Fruit fly (Drosophila melanogaster): Measurements from ENCODE around the gene nkd.

nkd gene

dm6 chr3L:19000413-19000812 is 44.8 kb downstream of the nkd start, which contains the start of gene CG3808 (continued):
- TF ChIP-seq jumu (GFP tag; optimal IDR thresholded peaks at IDR 0.05) (peak; percentile 67), HLHmδ (GFP tag; optimal IDR thresholded peaks at IDR 0.05) (no peak), CG10654 (GFP tag; optimal IDR thresholded peaks at IDR 0.05) (no peak), chif (GFP tag; optimal IDR thresholded peaks at IDR 0.05) (peak in 1 of 2 experiments; percentile 6), bbx (GFP tag; IDR thresholded peaks at IDR 0.05; ENCODE audit: partially characterized antibody) (peak; percentile 6; the same call in 1 of the 2 replicates), Eip74EF (GFP tag; optimal IDR thresholded peaks at IDR 0.05) (no peak), CG9797 (GFP tag; optimal IDR thresholded peaks at IDR 0.05) (peak; percentile 75), CG8924 (tag; optimal IDR thresholded peaks at IDR 0.05) (no peak), CG10366 (GFP tag; IDR thresholded peaks at IDR 0.05) (no peak), cwo (GFP tag; optimal IDR thresholded peaks at IDR 0.05) (peak; percentile 86), Ets65A (GFP tag) (peak; percentile 91), pnt (GFP tag; optimal IDR thresholded peaks at IDR 0.05) (peak; percentile 11), NfI (GFP tag; optimal IDR thresholded peaks at IDR 0.05) (peak; percentile 1), CG13424 (tag; optimal IDR thresholded peaks at IDR 0.05) (peak; percentile 28), insv (GFP tag; optimal IDR thresholded peaks at IDR 0.05) (peak in 1 of 2 experiments; percentile 47), CG10274 (GFP tag; optimal IDR thresholded peaks at IDR 0.05) (no peak), CG15269 (tag; optimal IDR thresholded peaks at IDR 0.05) (no peak), Med (GFP tag) (peak; percentile 90), bab2 (GFP tag; optimal IDR thresholded peaks at IDR 0.05) (no peak), tgo (GFP tag; IDR thresholded peaks at IDR 0.05) (peak; percentile 21; the same call in 1 of the 3 replicates), CG4617 (GFP tag; optimal IDR thresholded peaks at IDR 0.05; ENCODE audit: borderline replicate concordance) (peak; percentile 32), ci (GFP tag; IDR thresholded peaks at IDR 0.05) (0 out of 3 replicates have a peak, but pooled peaks have one; percentile 9), CG4854 (GFP tag; optimal IDR thresholded peaks at IDR 0.05) (peak; percentile 19), chn (GFP tag; optimal IDR thresholded peaks at IDR 0.05) (no peak), Mrtf (GFP tag; IDR thresholded peaks at IDR 0.05) (no peak), hbn (GFP tag; IDR thresholded peaks at IDR 0.05; ENCODE audit: partially characterized antibody) (peak; percentile 17; the same call in 1 of the 2 replicates), CG15601 (tag; optimal IDR thresholded peaks at IDR 0.05) (peak; percentile 22), CG12155 (GFP tag; optimal IDR thresholded peaks at IDR 0.05) (no peak), twi (tag; optimal IDR thresholded peaks at IDR 0.05) (peak; percentile 9), CG15479 (GFP tag; optimal IDR thresholded peaks at IDR 0.05) (no peak), Atf6 (GFP tag; IDR thresholded peaks at IDR 0.05) (no peak), HmgZ (tag; optimal IDR thresholded peaks at IDR 0.05) (peak; percentile 73), E2f1 (GFP tag; IDR thresholded peaks at IDR 0.05) (0 out of 2 replicates have a peak, but pooled peaks have one; percentile 20), emc (GFP tag; optimal IDR thresholded peaks at IDR 0.05) (no peak), CG13624 (GFP tag; optimal IDR thresholded peaks at IDR 0.05) (peak; percentile 14), CG32532 (GFP tag; IDR thresholded peaks at IDR 0.05) (0 out of 2 replicates have a peak, but pooled peaks have one; percentile 23), CG11504 (tag; optimal IDR thresholded peaks at IDR 0.05) (peak; percentile 100), CG1647 (GFP tag; optimal IDR thresholded peaks at IDR 0.05) (peak; percentile 16), CG6683 (GFP tag; optimal IDR thresholded peaks at IDR 0.05) (peak; percentile 7), CG9876 (GFP tag; optimal IDR thresholded peaks at IDR 0.05) (no peak), so (GFP tag; IDR thresholded peaks at IDR 0.05) (0 out of 3 replicates have a peak, but pooled peaks have one; percentile 8), CG8281 (tag; optimal IDR thresholded peaks at IDR 0.05) (no peak), Nf-YC (tag; optimal IDR thresholded peaks at IDR 0.05) (peak; percentile 29), Dad (GFP tag; optimal IDR thresholded peaks at IDR 0.05) (peak; percentile 21), CG9817 (tag; optimal IDR thresholded peaks at IDR 0.05) (peak; percentile 6), Bgb (GFP tag; IDR thresholded peaks at IDR 0.05; ENCODE audit: partially characterized antibody) (peak; percentile 53), CG6654 (GFP tag; optimal IDR thresholded peaks at IDR 0.05) (no peak), lilli (GFP tag; optimal IDR thresholded peaks at IDR 0.05) (peak; percentile 11), sob (GFP tag; IDR thresholded peaks at IDR 0.05) (peak; percentile 59), CG3163 (GFP tag; optimal IDR thresholded peaks at IDR 0.05) (peak; percentile 41)
